Worm (Caenorhabditis elegans): ENCODE data around the gene nspd-4.

DNA sequence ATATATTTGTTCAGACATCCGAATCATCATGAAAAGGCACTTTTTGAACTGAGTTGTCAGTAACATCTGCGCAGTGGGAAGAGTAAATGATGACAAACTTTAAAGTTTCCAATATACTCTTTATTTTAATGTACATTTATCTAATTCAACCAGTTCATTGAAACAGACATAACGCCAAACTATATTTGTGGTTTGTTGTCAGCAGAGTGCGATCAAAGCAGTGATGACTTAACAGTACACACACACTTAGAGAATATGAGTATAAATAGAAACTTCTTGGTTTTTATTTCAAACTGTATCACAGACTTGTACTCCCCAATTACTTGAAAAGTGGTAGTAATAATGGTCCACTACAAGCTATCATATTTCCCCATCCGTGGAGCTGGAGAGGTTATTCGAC is 41.0 kb downstream of the nspd-4 start, which contains the start of gene gst-8:
- TF ChIP-seq nfya-1 (tag; optimal IDR thresholded peaks at IDR 0.05; ENCODE audit: borderline replicate concordance, insufficient read depth) (no peak), bed-2 (GFP tag; IDR thresholded peaks at IDR 0.05) (no peak), ama-1 (optimal IDR thresholded peaks at IDR 0.05) (no peak), ama-1 (GFP tag; optimal IDR thresholded peaks at IDR 0.05) (no peak), K12H6.12 (tag; optimal IDR thresholded peaks at IDR 0.05) (no peak), unc-62 (GFP tag; optimal IDR thresholded peaks at IDR 0.05) (no peak), sdz-38 (tag; optimal IDR thresholded peaks at IDR 0.05) (no peak), snpc-4 (GFP tag; optimal IDR thresholded peaks at IDR 0.05) (no peak), snpc-4 (tag; optimal IDR thresholded peaks at IDR 0.05) (no peak), B0035.1 (tag; optimal IDR thresholded peaks at IDR 0.05) (no peak), dpff-1 (tag; optimal IDR thresholded peaks at IDR 0.05) (no peak), ceh-100 (GFP tag; IDR thresholded peaks at IDR 0.05) (no peak), egl-44 (GFP tag; IDR thresholded peaks at IDR 0.05) (no peak), nhr-120 (GFP tag; IDR thresholded peaks at IDR 0.05) (no peak), nfya-2 (GFP tag; IDR thresholded peaks at IDR 0.05) (no peak)
